Fruit fly (Drosophila melanogaster) whole organism, wandering third instar larva: ENCODE results near the gene Nelf-A.

Source experiments
- CrebA ChIP-seq: fragments of 200-800 bp; sonication (Bioruptor generic); optimal IDR thresholded peaks from 2 replicates; lab custom pipeline; 2016; ENCODE audit warnings: missing biosample characterization, mild to moderate bottlenecking, missing genetic modification characterization, borderline replicate concordance
- Dif ChIP-seq: fragments of 200-275, 200-300 bp; sonication (Bioruptor generic); optimal IDR thresholded peaks from 2 replicates; lab custom pipeline; 2018; ENCODE audit warnings: missing biosample characterization, missing genetic modification characterization; ENCODE audit not compliant: partially characterized antibody
- HLH106 ChIP-seq: fragments of 200-800 bp; optimal IDR thresholded peaks from 3 replicates; lab custom pipeline; 2019; ENCODE audit warnings: missing biosample characterization, mild to moderate bottlenecking, missing genetic modification characterization, moderate library complexity
- Hnf4 ChIP-seq: fragments of 200-800 bp; sonication (Bioruptor generic); optimal IDR thresholded peaks from 2 replicates; lab custom pipeline; 2016; ENCODE audit warnings: missing biosample characterization, mild to moderate bottlenecking, missing genetic modification characterization
- Hr78 ChIP-seq: fragments of >200 bp; optimal IDR thresholded peaks from 2 replicates; lab custom pipeline; 2017; ENCODE audit warnings: missing biosample characterization, missing genetic modification characterization
- Hr83 ChIP-seq: fragments of 200-300 bp; sonication (Bioruptor generic); optimal IDR thresholded peaks from 2 replicates; lab custom pipeline; 2016; ENCODE audit warnings: missing biosample characterization, mild to moderate bottlenecking, missing genetic modification characterization, moderate library complexity; ENCODE audit not compliant: poor library complexity, severe bottlenecking
- Myc ChIP-seq: fragments of >200 bp; optimal IDR thresholded peaks from 2 replicates; lab custom pipeline; 2017
- Vsx2 ChIP-seq: fragments of 200-300, 225-300 bp; sonication (Bioruptor generic); optimal IDR thresholded peaks from 2 replicates; lab custom pipeline; 2018; ENCODE audit warnings: missing biosample characterization, missing genetic modification characterization; ENCODE audit not compliant: partially characterized antibody
- dmrt93B ChIP-seq: fragments of 200-800 bp; sonication (Bioruptor generic); optimal IDR thresholded peaks from 2 replicates; lab custom pipeline; 2018; ENCODE audit warnings: missing biosample characterization, mild to moderate bottlenecking, missing genetic modification characterization
- pan ChIP-seq: fragments of >200 bp; optimal IDR thresholded peaks from 2 replicates; lab custom pipeline; 2017
- usp ChIP-seq: fragments of >200 bp; optimal IDR thresholded peaks from 2 replicates; lab custom pipeline; 2017; ENCODE audit warnings: missing biosample characterization, missing genetic modification characterization
- woc ChIP-seq: sonication (Bioruptor generic); optimal IDR thresholded peaks from 2 replicates; lab custom pipeline; 2016; ENCODE audit warnings: missing biosample characterization, mild to moderate bottlenecking, missing genetic modification characterization

DNA sequence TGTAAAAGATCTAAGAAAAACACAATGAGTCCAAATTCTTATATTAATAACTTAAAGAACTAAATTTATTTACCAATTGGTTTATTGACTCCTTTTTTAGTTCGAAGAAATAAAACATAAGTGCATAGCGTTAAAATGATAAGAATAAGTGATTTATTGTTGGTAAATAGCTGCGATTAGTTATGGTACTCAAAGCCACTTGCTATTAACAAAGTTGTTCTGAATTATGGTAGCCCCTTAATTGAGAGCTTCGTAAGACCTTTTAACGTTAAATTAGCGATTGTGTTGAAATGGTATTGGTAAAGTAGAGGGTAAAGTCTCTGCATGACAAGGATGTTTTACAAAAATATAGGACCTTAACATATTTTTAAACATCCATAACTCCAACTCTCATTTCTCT lies 22.3 kb downstream of the Nelf-A start:
- no peak for TF ChIP-seq usp (GFP tag; lab: Kevin White, UChicago)
- no peak for TF ChIP-seq Vsx2
- TF ChIP-seq pan (lab: Kevin White, UChicago) = no peak
- no peak for TF ChIP-seq Myc (lab: Kevin White, UChicago)
- no peak for TF ChIP-seq Hr83
- no peak for TF ChIP-seq HLH106
- TF ChIP-seq Hnf4 (GFP tag; lab: Kevin White, UChicago) = no peak
- no peak for TF ChIP-seq CrebA
- no peak for TF ChIP-seq dmrt93B (GFP tag; lab: Kevin White, UChicago)
- no peak for TF ChIP-seq woc (GFP tag; lab: Kevin White, UChicago)
- TF ChIP-seq Hr78 (GFP tag; lab: Kevin White, UChicago) = no peak
- TF ChIP-seq Dif (GFP tag; lab: Kevin White, UChicago) = no peak
